Worm (Caenorhabditis elegans): ENCODE data around the gene kcnl-3.

Gene kcnl-3

DNA sequence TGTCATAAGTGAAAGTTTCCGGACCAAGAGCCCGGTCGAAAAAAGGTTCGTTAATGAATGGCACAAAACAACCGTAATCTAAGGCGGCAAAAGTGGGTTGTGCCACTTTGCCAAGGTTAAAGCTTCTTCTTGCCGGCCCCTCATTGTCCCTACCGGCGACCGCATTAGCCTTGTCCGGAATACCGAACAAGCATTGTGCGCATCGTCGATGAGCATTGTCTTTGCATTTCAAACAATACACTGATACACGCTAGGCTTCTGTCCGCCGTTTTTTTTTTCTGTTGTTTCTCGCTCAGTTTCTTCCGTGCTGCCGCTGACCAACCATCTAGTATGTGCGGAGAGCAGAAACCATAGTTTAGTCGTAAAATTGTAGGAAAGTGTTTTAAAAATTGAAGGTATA, 10.6 kb downstream of the kcnl-3 start, which contains the start of gene C03F11.2:
TSS of gene C03F11.2 (minus strand) at position 101 of the 400 bp plus-strand sequence.
- TF ChIP-seq egl-27 (tag; optimal IDR thresholded peaks at IDR 0.05) (no peak), unc-39 (tag; optimal IDR thresholded peaks at IDR 0.05) (no peak), tbx-2 (tag; optimal IDR thresholded peaks at IDR 0.05) (no peak), fos-1 (tag; optimal IDR thresholded peaks at IDR 0.05) (no peak), sea-2 (GFP tag; optimal IDR thresholded peaks at IDR 0.05) (no peak), ceh-16 (tag; optimal IDR thresholded peaks at IDR 0.05) (no peak), nhr-76 (tag; optimal IDR thresholded peaks at IDR 0.05) (no peak), nhr-77 (tag; optimal IDR thresholded peaks at IDR 0.05) (no peak), ceh-9 (tag; optimal IDR thresholded peaks at IDR 0.05) (no peak), pqm-1 (tag; optimal IDR thresholded peaks at IDR 0.05) (no peak), nhr-43 (tag; optimal IDR thresholded peaks at IDR 0.05; ENCODE audit: poor library complexity, severe bottlenecking) (no peak), unc-62 (GFP tag; optimal IDR thresholded peaks at IDR 0.05) (no peak), hmg-11 (tag; optimal IDR thresholded peaks at IDR 0.05) (no peak), eor-1 (tag; optimal IDR thresholded peaks at IDR 0.05) (no peak)

DNA sequence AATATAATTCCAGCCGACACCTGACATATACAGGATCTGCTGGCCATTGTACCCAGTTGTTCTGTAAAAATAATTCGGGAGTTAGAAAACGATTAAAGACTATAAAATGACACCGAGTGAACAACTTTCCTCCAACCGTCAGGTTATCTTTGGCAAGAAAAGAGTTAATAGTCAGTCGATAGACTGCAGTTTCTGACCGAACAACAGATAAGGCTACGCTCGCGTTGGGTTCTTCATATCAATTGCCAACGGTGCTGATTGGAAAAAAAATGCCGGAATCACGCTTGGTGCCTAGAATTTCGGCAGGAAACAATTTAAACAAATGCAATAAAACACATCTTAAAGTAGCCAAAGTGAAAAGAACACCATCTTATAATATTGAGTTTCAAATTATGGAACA, 13.9 kb downstream of the kcnl-3 start, which contains the start of gene scav-1:
TSS of gene scav-1 (minus strand) at position 61 of the 400 bp plus-strand sequence.
- TF ChIP-seq elt-2 (tag; optimal IDR thresholded peaks at IDR 0.05) (peak; percentile 87), nhr-23 (tag; optimal IDR thresholded peaks at IDR 0.05) (no peak), nhr-43 (tag; optimal IDR thresholded peaks at IDR 0.05; ENCODE audit: poor library complexity, severe bottlenecking) (no peak), pqm-1 (tag; optimal IDR thresholded peaks at IDR 0.05) (peak; percentile 76), eor-1 (tag; optimal IDR thresholded peaks at IDR 0.05) (no peak)

DNA sequence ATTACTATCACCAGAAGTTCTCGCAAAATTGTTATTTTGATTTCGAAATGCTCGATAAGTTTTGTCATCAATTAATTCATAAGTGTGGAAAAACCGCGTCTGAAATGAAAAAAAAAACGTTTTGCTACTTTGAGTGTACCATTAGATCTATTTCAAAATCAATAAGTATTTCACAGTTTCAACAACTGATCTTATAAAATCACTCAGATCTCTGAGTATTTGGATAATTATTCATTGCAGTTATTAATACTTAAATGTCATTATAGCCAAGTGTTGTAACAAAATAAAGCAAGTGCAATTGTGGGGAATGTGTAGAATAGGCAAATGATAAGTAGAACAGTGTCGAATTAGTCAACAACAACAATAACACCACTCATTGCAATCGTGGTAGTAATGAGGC, 19.7 kb downstream of the kcnl-3 start, which contains the start of gene C03F11.4:
TSS of gene C03F11.4 (minus strand) at position 101 of the 400 bp plus-strand sequence.
- TF ChIP-seq pha-4 (tag; optimal IDR thresholded peaks at IDR 0.05) (no peak), jun-1 (tag; optimal IDR thresholded peaks at IDR 0.05) (no peak), mml-1 (tag; optimal IDR thresholded peaks at IDR 0.05) (no peak), sea-2 (GFP tag; optimal IDR thresholded peaks at IDR 0.05) (no peak), nhr-77 (tag; optimal IDR thresholded peaks at IDR 0.05) (no peak), ceh-28 (tag; optimal IDR thresholded peaks at IDR 0.05) (no peak), ceh-9 (tag; optimal IDR thresholded peaks at IDR 0.05) (no peak), skn-1 (tag; optimal IDR thresholded peaks at IDR 0.05) (no peak), elt-2 (tag; optimal IDR thresholded peaks at IDR 0.05) (no peak), ceh-82 (tag; optimal IDR thresholded peaks at IDR 0.05) (no peak), elt-1 (tag; optimal IDR thresholded peaks at IDR 0.05) (no peak), fkh-2 (tag; optimal IDR thresholded peaks at IDR 0.05) (no peak), mdl-1 (tag; optimal IDR thresholded peaks at IDR 0.05) (no peak), pqm-1 (tag; optimal IDR thresholded peaks at IDR 0.05) (no peak), nhr-237 (tag; optimal IDR thresholded peaks at IDR 0.05) (no peak), zag-1 (tag; optimal IDR thresholded peaks at IDR 0.05) (no peak)

DNA sequence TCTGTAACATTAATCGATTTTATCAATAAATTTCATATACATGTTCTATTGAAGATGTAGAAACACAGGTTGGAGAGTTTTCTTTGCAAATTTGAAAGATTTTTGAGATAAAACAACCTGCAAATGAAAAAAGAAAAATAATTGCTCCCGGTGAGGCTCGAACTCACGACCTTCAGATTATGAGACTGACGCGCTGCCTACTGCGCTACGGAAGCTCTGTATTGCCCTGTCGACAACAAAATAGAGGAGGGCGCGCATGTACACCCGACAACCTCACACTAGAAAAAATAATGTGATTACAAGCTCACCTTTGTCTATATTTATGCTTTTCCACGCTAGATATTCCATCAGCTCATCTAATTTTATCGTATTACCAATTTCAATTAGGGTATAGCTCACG, 20.6 kb downstream of the kcnl-3 start:
- TF ChIP-seq snpc-4 (tag; optimal IDR thresholded peaks at IDR 0.05), result no peak
- TF ChIP-seq pha-4 (tag; optimal IDR thresholded peaks at IDR 0.05), result peak; percentile 28
- no peak for TF ChIP-seq daf-12 (tag; optimal IDR thresholded peaks at IDR 0.05)
- TF ChIP-seq elt-2 (tag; optimal IDR thresholded peaks at IDR 0.05), result peak; percentile 23
- TF ChIP-seq nhr-28 (tag; optimal IDR thresholded peaks at IDR 0.05), result no peak
- TF ChIP-seq hmg-11 (tag; optimal IDR thresholded peaks at IDR 0.05), result peak; percentile 36
- TF ChIP-seq ztf-4 (tag; optimal IDR thresholded peaks at IDR 0.05), result no peak
- TF ChIP-seq nhr-77 (tag; optimal IDR thresholded peaks at IDR 0.05), result no peak
- TF ChIP-seq nhr-76 (tag; optimal IDR thresholded peaks at IDR 0.05), result no peak
- no peak for TF ChIP-seq ztf-11 (tag; optimal IDR thresholded peaks at IDR 0.05)
- TF ChIP-seq lsy-12 (tag; optimal IDR thresholded peaks at IDR 0.05), result peak; percentile 13
- peak; percentile 3 for TF ChIP-seq nhr-43 (tag; optimal IDR thresholded peaks at IDR 0.05; ENCODE audit: poor library complexity, severe bottlenecking)
- TF ChIP-seq nhr-11 (tag; optimal IDR thresholded peaks at IDR 0.05), result no peak
- TF ChIP-seq nhr-12 (tag; optimal IDR thresholded peaks at IDR 0.05), result no peak

DNA sequence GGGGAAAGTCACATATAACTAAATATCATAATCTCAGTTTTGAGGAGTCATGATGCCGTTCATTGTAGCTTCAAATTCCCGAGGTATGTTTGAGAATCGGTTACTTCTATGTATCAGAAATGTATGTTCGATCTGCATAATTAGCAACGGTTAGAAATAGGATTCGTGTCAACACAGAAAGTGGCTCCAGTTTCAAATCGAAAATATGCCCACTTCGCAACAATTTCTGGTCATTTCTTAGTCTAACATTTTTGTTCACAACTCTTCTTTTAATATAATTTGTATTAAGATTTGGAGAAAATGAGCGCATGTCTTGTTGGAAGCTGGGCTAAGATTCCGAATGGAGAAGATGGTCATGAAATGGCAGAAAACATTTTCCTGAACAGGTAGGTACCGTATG, 26.9 kb downstream of the kcnl-3 start, which contains the start of gene pks-1:
TSS of gene pks-1 (plus strand) at position 301 of the 400 bp plus-strand sequence.
- TF ChIP-seq sea-2 (GFP tag; optimal IDR thresholded peaks at IDR 0.05) (no peak), mml-1 (tag; optimal IDR thresholded peaks at IDR 0.05) (no peak), eor-1 (tag; optimal IDR thresholded peaks at IDR 0.05) (no peak), egl-27 (tag; optimal IDR thresholded peaks at IDR 0.05) (no peak), elt-1 (tag; optimal IDR thresholded peaks at IDR 0.05) (no peak), nhr-28 (tag; optimal IDR thresholded peaks at IDR 0.05) (no peak), nhr-67 (tag; optimal IDR thresholded peaks at IDR 0.05) (no peak), ama-1 (optimal IDR thresholded peaks at IDR 0.05) (no peak), tbx-2 (tag; optimal IDR thresholded peaks at IDR 0.05) (no peak), unc-39 (tag; optimal IDR thresholded peaks at IDR 0.05) (no peak), nhr-25 (tag; optimal IDR thresholded peaks at IDR 0.05) (no peak), fkh-2 (tag; optimal IDR thresholded peaks at IDR 0.05) (no peak), lin-39 (tag; optimal IDR thresholded peaks at IDR 0.05) (no peak), fkh-10 (GFP tag; optimal IDR thresholded peaks at IDR 0.05) (no peak), nfya-1 (tag; optimal IDR thresholded peaks at IDR 0.05; ENCODE audit: insufficient read depth) (no peak), zag-1 (tag; optimal IDR thresholded peaks at IDR 0.05) (no peak), elt-3 (tag; optimal IDR thresholded peaks at IDR 0.05) (no peak), R02D3.7 (tag; optimal IDR thresholded peaks at IDR 0.05) (no peak), ztf-4 (tag; optimal IDR thresholded peaks at IDR 0.05) (no peak)

Data from whole organism, L3 larva.